Worm (Caenorhabditis elegans) whole organism, L1 larva: ENCODE measurements around the gene sec-16A.1.

Experiments
- C04F5.9 ChIP-seq: sonication (generic microtip); optimal IDR thresholded peaks from 2 replicates; lab custom pipeline; 2016; ENCODE audit warnings: missing genetic modification characterization, missing compliant biosample characterization
- C16A3.4 ChIP-seq: fragments of 150-350 bp; optimal IDR thresholded peaks from 2 replicates; lab custom pipeline; 2014; ENCODE audit warnings: missing biosample characterization, missing genetic modification characterization
- F16B12.6 ChIP-seq: fragments of 150-350 bp; optimal IDR thresholded peaks from 2 replicates; lab custom pipeline; 2014; ENCODE audit warnings: missing biosample characterization, missing genetic modification characterization
- Y116A8C.19 ChIP-seq: sonication (generic microtip); optimal IDR thresholded peaks from 2 replicates; lab custom pipeline; 2016; ENCODE audit warnings: missing compliant biosample characterization, missing genetic modification characterization, borderline replicate concordance
- aly-2 ChIP-seq: fragments of 150-350 bp; optimal IDR thresholded peaks from 2 replicates; lab custom pipeline; 2014; ENCODE audit warnings: missing biosample characterization, missing genetic modification characterization
- ama-1 ChIP-seq: fragments of 150-350 bp; optimal IDR thresholded peaks from 2 replicates; lab custom pipeline; 2014
- ceh-82 ChIP-seq, 3 experiments: fragments of 150-350 bp in 1 of 3; sonication (generic microtip) in 2 of 3; optimal IDR thresholded peaks; 2 replicates each; lab custom pipeline; 2014 to 2017; ENCODE audit warnings: missing biosample characterization in 3 of 3, missing genetic modification characterization in 3 of 3
- ceh-88 ChIP-seq: fragments of 200-800 bp; sonication (Bioruptor generic); IDR thresholded peaks from 2 replicates; pipeline ENCODE4 v1.3.6; 2022; ENCODE audit warnings: missing genetic modification characterization, missing compliant biosample characterization
- ceh-90 ChIP-seq: sonication (generic microtip); optimal IDR thresholded peaks from 2 replicates; lab custom pipeline; 2016; ENCODE audit warnings: missing genetic modification characterization, missing compliant biosample characterization
- dsc-1 ChIP-seq: sonication (generic microtip); optimal IDR thresholded peaks from 2 replicates; lab custom pipeline; 2016; ENCODE audit warnings: mild to moderate bottlenecking, missing genetic modification characterization, missing compliant biosample characterization
- egl-27 ChIP-seq, 2 experiments: fragments of 150-350 bp in 1 of 2; sonication (generic microtip); optimal IDR thresholded peaks; 3 replicates each; lab custom pipeline; 2017 to 2018; ENCODE audit warnings: missing biosample characterization in 2 of 2, missing genetic modification characterization in 2 of 2, missing genetic modification reagents in 2 of 2
- elt-2 ChIP-seq: sonication (generic microtip); optimal IDR thresholded peaks from 2 replicates; lab custom pipeline; 2016; ENCODE audit warnings: missing genetic modification characterization, mild to moderate bottlenecking, inconsistent platforms, missing compliant biosample characterization, missing genetic modification reagents
- elt-3 ChIP-seq, 6 experiments: fragments of 150-350 bp in 1 of 6; sonication (generic microtip); optimal IDR thresholded peaks; 2 replicates each; lab custom pipeline; 2017 to 2018; ENCODE audit warnings: missing biosample characterization in 6 of 6, missing genetic modification characterization in 6 of 6, inconsistent platforms in 1 of 6
- ets-5 ChIP-seq: fragments of 200-800 bp; sonication (Bioruptor generic); IDR thresholded peaks from 2 replicates; pipeline ENCODE4 v1.3.6; 2022; ENCODE audit warnings: missing genetic modification characterization, missing compliant biosample characterization
- fkh-10 ChIP-seq: sonication (generic microtip); optimal IDR thresholded peaks from 2 replicates; lab custom pipeline; 2017; ENCODE audit warnings: missing biosample characterization, missing genetic modification reagents, missing genetic modification characterization
- grh-1 ChIP-seq: fragments of 200-800 bp; sonication (Bioruptor generic); IDR thresholded peaks from 2 replicates; pipeline ENCODE4 v1.3.6; 2022; ENCODE audit warnings: missing genetic modification reagents, missing genetic modification characterization, missing compliant biosample characterization
- hlh-17 ChIP-seq: fragments of 200-800 bp; sonication (Bioruptor generic); optimal IDR thresholded peaks from 2 replicates; lab custom pipeline; 2018; ENCODE audit warnings: missing genetic modification characterization, mild to moderate bottlenecking, missing compliant biosample characterization, moderate library complexity, borderline replicate concordance
- hlh-4 ChIP-seq: sonication (generic microtip); optimal IDR thresholded peaks from 2 replicates; lab custom pipeline; 2016; ENCODE audit warnings: mild to moderate bottlenecking, missing genetic modification characterization, missing compliant biosample characterization
- irx-1 ChIP-seq: sonication (generic microtip); optimal IDR thresholded peaks from 2 replicates; lab custom pipeline; 2016; ENCODE audit warnings: missing genetic modification characterization, missing compliant biosample characterization
- jun-1 ChIP-seq: fragments of 150-350 bp; optimal IDR thresholded peaks from 2 replicates; lab custom pipeline; 2014; ENCODE audit warnings: missing biosample characterization, missing genetic modification reagents, missing genetic modification characterization
- lin-13 ChIP-seq: fragments of 150-350 bp; optimal IDR thresholded peaks from 2 replicates; lab custom pipeline; 2014; ENCODE audit warnings: missing biosample characterization, missing genetic modification reagents, missing genetic modification characterization
- lin-35 ChIP-seq, 2 experiments: fragments of 150-350 bp; optimal IDR thresholded peaks; 2 replicates each; lab custom pipeline; 2014; ENCODE audit warnings: missing biosample characterization in 2 of 2, missing genetic modification characterization in 2 of 2, missing genetic modification reagents in 2 of 2
- lir-3 ChIP-seq: sonication (generic microtip); optimal IDR thresholded peaks from 2 replicates; lab custom pipeline; 2016; ENCODE audit warnings: mild to moderate bottlenecking, missing genetic modification characterization, moderate library complexity, missing compliant biosample characterization; ENCODE audit not compliant: poor library complexity
- lsy-2 ChIP-seq, 2 experiments: fragments of 150-350 bp; optimal IDR thresholded peaks; 2 replicates each; lab custom pipeline; 2014; ENCODE audit warnings: missing biosample characterization in 2 of 2, missing genetic modification characterization in 2 of 2
- nhr-20 ChIP-seq: sonication (generic microtip); optimal IDR thresholded peaks from 2 replicates; lab custom pipeline; 2016; ENCODE audit warnings: mild to moderate bottlenecking, missing genetic modification characterization, missing compliant biosample characterization
- nhr-237 ChIP-seq: fragments of 150-350 bp; optimal IDR thresholded peaks from 2 replicates; lab custom pipeline; 2014; ENCODE audit warnings: missing biosample characterization, missing genetic modification characterization
- nhr-28 ChIP-seq: fragments of 150-350 bp; optimal IDR thresholded peaks from 2 replicates; lab custom pipeline; 2014; ENCODE audit warnings: missing biosample characterization, missing genetic modification characterization
- nhr-47 ChIP-seq: sonication (generic microtip); optimal IDR thresholded peaks from 2 replicates; lab custom pipeline; 2016; ENCODE audit warnings: mild to moderate bottlenecking, missing genetic modification characterization, moderate library complexity, missing compliant biosample characterization
- nhr-71 ChIP-seq: sonication (generic microtip); optimal IDR thresholded peaks from 2 replicates; lab custom pipeline; 2016; ENCODE audit warnings: mild to moderate bottlenecking, missing genetic modification characterization, moderate library complexity, missing compliant biosample characterization
- nhr-84 ChIP-seq: sonication (generic microtip); optimal IDR thresholded peaks from 2 replicates; lab custom pipeline; 2017; ENCODE audit warnings: missing biosample characterization, missing genetic modification characterization
- pqm-1 ChIP-seq: sonication (generic microtip); optimal IDR thresholded peaks from 3 replicates; lab custom pipeline; 2017; ENCODE audit warnings: missing biosample characterization, missing genetic modification characterization
- snpc-4 ChIP-seq: fragments of 150-350 bp; optimal IDR thresholded peaks from 2 replicates; lab custom pipeline; 2014; ENCODE audit warnings: missing biosample characterization, missing genetic modification characterization
- snu-23 ChIP-seq: sonication (generic microtip); optimal IDR thresholded peaks from 2 replicates; lab custom pipeline; 2016; ENCODE audit warnings: missing genetic modification characterization, missing compliant biosample characterization
- sox-4 ChIP-seq: sonication (generic microtip); optimal IDR thresholded peaks from 2 replicates; lab custom pipeline; 2016; ENCODE audit warnings: missing genetic modification characterization, missing compliant biosample characterization
- swsn-7 ChIP-seq: sonication (generic microtip); optimal IDR thresholded peaks from 2 replicates; lab custom pipeline; 2016; ENCODE audit warnings: missing genetic modification characterization, missing compliant biosample characterization
- unc-130 ChIP-seq: fragments of 150-350 bp; optimal IDR thresholded peaks from 2 replicates; lab custom pipeline; 2017; ENCODE audit warnings: missing biosample characterization, missing genetic modification characterization, inconsistent platforms
- unc-62 ChIP-seq: fragments of 150-350 bp; optimal IDR thresholded peaks from 2 replicates; lab custom pipeline; 2014; ENCODE audit warnings: missing biosample characterization, missing genetic modification reagents, missing genetic modification characterization
- xbp-1 ChIP-seq: sonication (generic microtip); optimal IDR thresholded peaks from 2 replicates; lab custom pipeline; 2016; ENCODE audit warnings: missing genetic modification characterization, missing compliant biosample characterization
- zip-4 ChIP-seq: fragments of 200-800 bp; sonication (Bioruptor generic); optimal IDR thresholded peaks from 2 replicates; lab custom pipeline; 2018; ENCODE audit warnings: mild to moderate bottlenecking, missing genetic modification characterization, moderate library complexity, missing compliant biosample characterization
- ztf-11 ChIP-seq, 2 experiments: sonication (generic microtip); optimal IDR thresholded peaks; 2 replicates each; lab custom pipeline; 2016 to 2017; ENCODE audit warnings: missing genetic modification characterization in 2 of 2, missing biosample characterization in 1 of 2, missing compliant biosample characterization in 1 of 2
- ztf-4 ChIP-seq: fragments of 150-350 bp; optimal IDR thresholded peaks from 2 replicates; lab custom pipeline; 2014; ENCODE audit warnings: missing biosample characterization, missing genetic modification characterization

sec-16A.1 gene

ce11 chrIII:9081055-9081454 is 44.6 kb upstream of the sec-16A.1 start, which contains the start of gene far-1 (continued):
- TF ChIP-seq ztf-11 (tag; optimal IDR thresholded peaks at IDR 0.05; lab: Kevin White, UChicago), result no peak
- TF ChIP-seq ceh-90 (tag; lab: Kevin White, UChicago), result no peak
- TF ChIP-seq nhr-20 (tag; lab: Kevin White, UChicago), result peak; percentile 38
- TF ChIP-seq dsc-1 (tag; lab: Kevin White, UChicago), result peak; percentile 72
- TF ChIP-seq snpc-4 (tag; lab: Kevin White, UChicago), result no peak
- no peak for TF ChIP-seq ets-5 (GFP tag; lab: Robert Waterston, UW)
- peak; percentile 12 to 30 for TF ChIP-seq lsy-2 (tag; optimal IDR thresholded peaks at IDR 0.05; lab: Kevin White, UChicago)
- TF ChIP-seq aly-2 (tag; lab: Kevin White, UChicago), result no peak
- no peak for TF ChIP-seq ztf-4 (tag; lab: Kevin White, UChicago)
- no peak for TF ChIP-seq F16B12.6
- TF ChIP-seq Y116A8C.19 (tag; lab: Kevin White, UChicago), result no peak
- no peak for TF ChIP-seq unc-130
- TF ChIP-seq swsn-7, result peak; percentile 13
- no peak for TF ChIP-seq unc-62 (GFP tag; lab: Kevin White, UChicago)
- no peak for TF ChIP-seq nhr-84 (tag; lab: Kevin White, UChicago)
- no peak for TF ChIP-seq lin-13 (GFP tag; lab: Kevin White, UChicago)
- no peak for TF ChIP-seq ceh-82 (tag; optimal IDR thresholded peaks at IDR 0.05; lab: Kevin White, UChicago)
- no peak for TF ChIP-seq hlh-17
- no peak for TF ChIP-seq hlh-4 (tag; lab: Kevin White, UChicago)
- TF ChIP-seq jun-1, result no peak
- TF ChIP-seq nhr-71, result peak; percentile 60
- TF ChIP-seq sox-4, result no peak
- peak; percentile 39 for TF ChIP-seq snu-23 (GFP tag; lab: Kevin White, UChicago)
- no peak for TF ChIP-seq elt-3 (tag; optimal IDR thresholded peaks at IDR 0.05; lab: Kevin White, UChicago)
- TF ChIP-seq pqm-1 (tag; lab: Kevin White, UChicago), result no peak
- no peak for TF ChIP-seq nhr-28 (tag; lab: Kevin White, UChicago)
- no peak for TF ChIP-seq grh-1 (GFP tag; lab: Robert Waterston, UW)
- no peak for TF ChIP-seq egl-27 (tag; optimal IDR thresholded peaks at IDR 0.05; lab: Kevin White, UChicago)
- TF ChIP-seq nhr-47 (tag; lab: Kevin White, UChicago), result no peak
- TF ChIP-seq elt-2 (tag; lab: Kevin White, UChicago), result no peak
- TF ChIP-seq, all 84 proteins: peak for 13

ce11 chrIII:9081763-9082162 is 43.9 kb upstream of the sec-16A.1 start, which contains the start of gene far-2:
far-2 (plus strand) TSS chrIII:9081828.
- TF ChIP-seq C16A3.4 (tag; lab: Kevin White, UChicago) (no peak), irx-1 (tag; lab: Kevin White, UChicago) (no peak), nhr-237 (tag; lab: Kevin White, UChicago) (no peak), zip-4 (no peak), xbp-1 (tag; lab: Kevin White, UChicago) (no peak), lir-3 (tag; lab: Kevin White, UChicago) (no peak), hlh-17 (no peak), ceh-88 (no peak), fkh-10 (GFP tag; lab: Kevin White, UChicago) (no peak), ztf-4 (tag; lab: Kevin White, UChicago) (no peak), ama-1 (lab: Kevin White, UChicago) (no peak), C04F5.9 (tag; lab: Kevin White, UChicago) (no peak), lin-35 (GFP tag; optimal IDR thresholded peaks at IDR 0.05; lab: Kevin White, UChicago) (no peak), dsc-1 (tag; lab: Kevin White, UChicago) (no peak), elt-2 (tag; lab: Kevin White, UChicago) (no peak)
